Worm (Caenorhabditis elegans) whole organism, L1 larva: Measurements from ENCODE around the gene glr-2.

Experiments used
- C16A3.4 ChIP-seq: fragments of 150-350 bp; optimal IDR thresholded peaks from 2 replicates; lab custom pipeline; 2014; ENCODE audit warnings: missing biosample characterization, missing genetic modification characterization
- C34B4.2 ChIP-seq: sonication (generic microtip); optimal IDR thresholded peaks from 2 replicates; lab custom pipeline; 2017; ENCODE audit warnings: mild to moderate bottlenecking, missing genetic modification characterization, missing compliant biosample characterization
- aly-2 ChIP-seq: fragments of 150-350 bp; optimal IDR thresholded peaks from 2 replicates; lab custom pipeline; 2014; ENCODE audit warnings: missing biosample characterization, missing genetic modification characterization
- ama-1 ChIP-seq: fragments of 150-350 bp; optimal IDR thresholded peaks from 2 replicates; lab custom pipeline; 2014
- blmp-1 ChIP-seq: fragments of 150-350 bp; optimal IDR thresholded peaks from 2 replicates; lab custom pipeline; 2014; ENCODE audit warnings: missing biosample characterization, missing genetic modification characterization
- ceh-63 ChIP-seq: fragments of 200-800 bp; sonication (Bioruptor generic); optimal IDR thresholded peaks from 2 replicates; lab custom pipeline; 2018; ENCODE audit warnings: mild to moderate bottlenecking, missing genetic modification characterization, missing compliant biosample characterization
- ceh-8 ChIP-seq: fragments of 200-800 bp; sonication (Bioruptor generic); optimal IDR thresholded peaks from 2 replicates; lab custom pipeline; 2018; ENCODE audit warnings: mild to moderate bottlenecking, missing genetic modification characterization, moderate library complexity, missing compliant biosample characterization
- ceh-82 ChIP-seq, 3 experiments: fragments of 150-350 bp in 1 of 3; sonication (generic microtip) in 2 of 3; optimal IDR thresholded peaks; 2 replicates each; lab custom pipeline; 2014 to 2017; ENCODE audit warnings: missing biosample characterization in 3 of 3, missing genetic modification characterization in 3 of 3
- ceh-90 ChIP-seq: sonication (generic microtip); optimal IDR thresholded peaks from 2 replicates; lab custom pipeline; 2016; ENCODE audit warnings: missing genetic modification characterization, missing compliant biosample characterization
- ces-1 ChIP-seq: fragments of 150-350 bp; optimal IDR thresholded peaks from 2 replicates; lab custom pipeline; 2014; ENCODE audit warnings: missing biosample characterization, missing genetic modification reagents, missing genetic modification characterization
- dsc-1 ChIP-seq: sonication (generic microtip); optimal IDR thresholded peaks from 2 replicates; lab custom pipeline; 2016; ENCODE audit warnings: mild to moderate bottlenecking, missing genetic modification characterization, missing compliant biosample characterization
- efl-1 ChIP-seq, 4 experiments: fragments of 150-350 bp; optimal IDR thresholded peaks in 3 of 4; peaks in 1 of 4; 1 replicate in 1 of 4; 2 replicates in 3 of 4; lab custom pipeline; 2014; ENCODE audit warnings: missing biosample characterization in 2 of 4, missing genetic modification characterization in 2 of 4, missing genetic modification reagents in 2 of 4
- egl-27 ChIP-seq, 2 experiments: fragments of 150-350 bp in 1 of 2; sonication (generic microtip); optimal IDR thresholded peaks; 3 replicates each; lab custom pipeline; 2017 to 2018; ENCODE audit warnings: missing biosample characterization in 2 of 2, missing genetic modification characterization in 2 of 2, missing genetic modification reagents in 2 of 2
- ets-5 ChIP-seq: fragments of 200-800 bp; sonication (Bioruptor generic); IDR thresholded peaks from 2 replicates; pipeline ENCODE4 v1.3.6; 2022; ENCODE audit warnings: missing genetic modification characterization, missing compliant biosample characterization
- fkh-10 ChIP-seq: sonication (generic microtip); optimal IDR thresholded peaks from 2 replicates; lab custom pipeline; 2017; ENCODE audit warnings: missing biosample characterization, missing genetic modification reagents, missing genetic modification characterization
- fkh-4 ChIP-seq: sonication (generic microtip); optimal IDR thresholded peaks from 2 replicates; lab custom pipeline; 2016; ENCODE audit warnings: missing compliant biosample characterization, missing genetic modification characterization, borderline replicate concordance
- fkh-8 ChIP-seq: sonication (generic microtip); optimal IDR thresholded peaks from 2 replicates; lab custom pipeline; 2016; ENCODE audit warnings: mild to moderate bottlenecking, missing genetic modification characterization, missing compliant biosample characterization
- fos-1 ChIP-seq: fragments of 150-350 bp; optimal IDR thresholded peaks from 2 replicates; lab custom pipeline; 2014; ENCODE audit warnings: missing biosample characterization, missing genetic modification characterization
- hlh-17 ChIP-seq: fragments of 200-800 bp; sonication (Bioruptor generic); optimal IDR thresholded peaks from 2 replicates; lab custom pipeline; 2018; ENCODE audit warnings: missing genetic modification characterization, mild to moderate bottlenecking, missing compliant biosample characterization, moderate library complexity, borderline replicate concordance
- irx-1 ChIP-seq: sonication (generic microtip); optimal IDR thresholded peaks from 2 replicates; lab custom pipeline; 2016; ENCODE audit warnings: missing genetic modification characterization, missing compliant biosample characterization
- jun-1 ChIP-seq: fragments of 150-350 bp; optimal IDR thresholded peaks from 2 replicates; lab custom pipeline; 2014; ENCODE audit warnings: missing biosample characterization, missing genetic modification reagents, missing genetic modification characterization
- lin-13 ChIP-seq: fragments of 150-350 bp; optimal IDR thresholded peaks from 2 replicates; lab custom pipeline; 2014; ENCODE audit warnings: missing biosample characterization, missing genetic modification reagents, missing genetic modification characterization
- lin-14 ChIP-seq: fragments of 200-800 bp; sonication (Bioruptor generic); optimal IDR thresholded peaks from 2 replicates; lab custom pipeline; 2018; ENCODE audit warnings: mild to moderate bottlenecking, missing genetic modification characterization, moderate library complexity, missing compliant biosample characterization
- lin-15B ChIP-seq: fragments of 150-350 bp; sonication (generic microtip); optimal IDR thresholded peaks from 3 replicates; lab custom pipeline; 2014; ENCODE audit warnings: missing biosample characterization, missing genetic modification characterization
- lin-35 ChIP-seq, 2 experiments: fragments of 150-350 bp; optimal IDR thresholded peaks; 2 replicates each; lab custom pipeline; 2014; ENCODE audit warnings: missing biosample characterization in 2 of 2, missing genetic modification characterization in 2 of 2, missing genetic modification reagents in 2 of 2
- lsy-2 ChIP-seq, 2 experiments: fragments of 150-350 bp; optimal IDR thresholded peaks; 2 replicates each; lab custom pipeline; 2014; ENCODE audit warnings: missing biosample characterization in 2 of 2, missing genetic modification characterization in 2 of 2
- mab-9 ChIP-seq: fragments of 200-800 bp; sonication (Bioruptor generic); IDR thresholded peaks from 2 replicates; pipeline ENCODE4 v1.3.6; 2022; ENCODE audit warnings: missing genetic modification reagents, missing genetic modification characterization, missing compliant biosample characterization
- mep-1 ChIP-seq: fragments of 150-350 bp; optimal IDR thresholded peaks from 2 replicates; lab custom pipeline; 2014; ENCODE audit warnings: missing biosample characterization, missing genetic modification characterization
- nhr-11 ChIP-seq: fragments of 150-350 bp; optimal IDR thresholded peaks from 2 replicates; lab custom pipeline; 2014; ENCODE audit warnings: missing biosample characterization, missing genetic modification characterization
- nhr-19 ChIP-seq: fragments of 200-800 bp; sonication (Bioruptor generic); conservative IDR thresholded peaks from 2 replicates; pipeline ENCODE4 v1.3.6; 2022; ENCODE audit warnings: missing genetic modification characterization, missing compliant biosample characterization
- nhr-237 ChIP-seq: fragments of 150-350 bp; optimal IDR thresholded peaks from 2 replicates; lab custom pipeline; 2014; ENCODE audit warnings: missing biosample characterization, missing genetic modification characterization
- nhr-28 ChIP-seq: fragments of 150-350 bp; optimal IDR thresholded peaks from 2 replicates; lab custom pipeline; 2014; ENCODE audit warnings: missing biosample characterization, missing genetic modification characterization
- nhr-47 ChIP-seq: sonication (generic microtip); optimal IDR thresholded peaks from 2 replicates; lab custom pipeline; 2016; ENCODE audit warnings: mild to moderate bottlenecking, missing genetic modification characterization, moderate library complexity, missing compliant biosample characterization
- nhr-76 ChIP-seq: sonication (generic microtip); optimal IDR thresholded peaks from 2 replicates; lab custom pipeline; 2017; ENCODE audit warnings: missing biosample characterization, missing genetic modification characterization
- nhr-77 ChIP-seq: fragments of 150-350 bp; optimal IDR thresholded peaks from 2 replicates; lab custom pipeline; 2014; ENCODE audit warnings: missing biosample characterization, missing genetic modification characterization
- nhr-85 ChIP-seq: sonication (generic microtip); peaks from one replicate; lab custom pipeline; 2016; ENCODE audit warnings: missing genetic modification characterization, inconsistent platforms, missing compliant biosample characterization
- pax-3 ChIP-seq: fragments of 200-800 bp; sonication (Bioruptor generic); optimal IDR thresholded peaks from 2 replicates; lab custom pipeline; 2018; ENCODE audit warnings: mild to moderate bottlenecking, missing genetic modification characterization, moderate library complexity, missing compliant biosample characterization
- pqm-1 ChIP-seq: sonication (generic microtip); optimal IDR thresholded peaks from 3 replicates; lab custom pipeline; 2017; ENCODE audit warnings: missing biosample characterization, missing genetic modification characterization
- rnt-1 ChIP-seq: sonication (generic microtip); optimal IDR thresholded peaks from 2 replicates; lab custom pipeline; 2016; ENCODE audit warnings: mild to moderate bottlenecking, missing genetic modification characterization, moderate library complexity, missing compliant biosample characterization
- skn-1 ChIP-seq: fragments of 150-350 bp; optimal IDR thresholded peaks from 2 replicates; lab custom pipeline; 2014; ENCODE audit warnings: missing biosample characterization, missing genetic modification characterization
- snpc-4 ChIP-seq: fragments of 150-350 bp; optimal IDR thresholded peaks from 2 replicates; lab custom pipeline; 2014; ENCODE audit warnings: missing biosample characterization, missing genetic modification characterization
- snu-23 ChIP-seq: sonication (generic microtip); optimal IDR thresholded peaks from 2 replicates; lab custom pipeline; 2016; ENCODE audit warnings: missing genetic modification characterization, missing compliant biosample characterization
- sox-4 ChIP-seq: sonication (generic microtip); optimal IDR thresholded peaks from 2 replicates; lab custom pipeline; 2016; ENCODE audit warnings: missing genetic modification characterization, missing compliant biosample characterization
- sptf-1 ChIP-seq: fragments of 150-350 bp; optimal IDR thresholded peaks from 2 replicates; lab custom pipeline; 2014; ENCODE audit warnings: missing biosample characterization, missing genetic modification characterization
- sup-37 ChIP-seq: fragments of 200-800 bp; sonication (Bioruptor generic); optimal IDR thresholded peaks from 2 replicates; lab custom pipeline; 2018; ENCODE audit warnings: mild to moderate bottlenecking, missing genetic modification characterization, missing compliant biosample characterization
- tlp-1 ChIP-seq: fragments of 150-350 bp; optimal IDR thresholded peaks from 2 replicates; lab custom pipeline; 2014; ENCODE audit warnings: missing biosample characterization, missing genetic modification characterization
- unc-130 ChIP-seq: fragments of 150-350 bp; optimal IDR thresholded peaks from 2 replicates; lab custom pipeline; 2017; ENCODE audit warnings: missing biosample characterization, missing genetic modification characterization, inconsistent platforms
- unc-30 ChIP-seq: sonication (generic microtip); optimal IDR thresholded peaks from 2 replicates; lab custom pipeline; 2017; ENCODE audit warnings: missing biosample characterization, missing genetic modification characterization
- unc-62 ChIP-seq: fragments of 150-350 bp; optimal IDR thresholded peaks from 2 replicates; lab custom pipeline; 2014; ENCODE audit warnings: missing biosample characterization, missing genetic modification reagents, missing genetic modification characterization
- unc-86 ChIP-seq: sonication (generic microtip); optimal IDR thresholded peaks from 2 replicates; lab custom pipeline; 2016; ENCODE audit warnings: missing genetic modification characterization, missing compliant biosample characterization
- unc-98 ChIP-seq: fragments of 200-800 bp; sonication (Bioruptor generic); IDR thresholded peaks from 2 replicates; pipeline ENCODE4 v1.3.6; 2022; ENCODE audit warnings: missing genetic modification characterization, missing compliant biosample characterization
- vab-15 ChIP-seq: sonication (generic microtip); optimal IDR thresholded peaks from 2 replicates; lab custom pipeline; 2017; ENCODE audit warnings: missing genotype, mild to moderate bottlenecking, missing genetic modification characterization, missing compliant biosample characterization
- xbp-1 ChIP-seq: sonication (generic microtip); optimal IDR thresholded peaks from 2 replicates; lab custom pipeline; 2016; ENCODE audit warnings: missing genetic modification characterization, missing compliant biosample characterization
- zag-1 ChIP-seq: fragments of 150-350 bp; optimal IDR thresholded peaks from 2 replicates; lab custom pipeline; 2014; ENCODE audit warnings: missing biosample characterization, missing genetic modification characterization

Gene glr-2

ce11 chrIII:7153747-7154238 is 9.0 kb upstream of the glr-2 start, which contains the start of gene ogt-1:
ogt-1 (minus strand) TSS chrIII:7153797.
- TF ChIP-seq jun-1 (tag; lab: Kevin White, UChicago) (peak; percentile 68), blmp-1 (peak; percentile 69), ceh-90 (tag; lab: Kevin White, UChicago) (no peak), sup-37 (GFP tag; lab: Kevin White, UChicago) (no peak), unc-30 (no peak), lin-14 (GFP tag; lab: Kevin White, UChicago) (peak; percentile 97), fkh-10 (peak; percentile 61), ceh-82 (tag; optimal IDR thresholded peaks at IDR 0.05; lab: Kevin White, UChicago) (peak; percentile 57 to 89 (median 87)), dsc-1 (tag; lab: Kevin White, UChicago) (peak; percentile 33), fkh-8 (tag; lab: Kevin White, UChicago) (peak; percentile 46), nhr-47 (tag; lab: Kevin White, UChicago) (peak; percentile 83), nhr-76 (no peak), lin-35 (GFP tag; optimal IDR thresholded peaks at IDR 0.05; lab: Kevin White, UChicago) (peak; percentile 71 to 80), nhr-19 (peak; percentile 86), unc-86 (tag; lab: Kevin White, UChicago) (peak; percentile 72), snpc-4 (peak; percentile 76), egl-27 (tag; optimal IDR thresholded peaks at IDR 0.05; lab: Kevin White, UChicago) (peak; percentile 93 to 98), mep-1 (tag; lab: Kevin White, UChicago) (peak; percentile 93), mab-9 (GFP tag; lab: Robert Waterston, UW) (no peak), pax-3 (no peak), C34B4.2 (tag; lab: Kevin White, UChicago) (no peak), fkh-4 (tag; lab: Kevin White, UChicago) (no peak), unc-130 (tag; lab: Kevin White, UChicago) (no peak), ets-5 (GFP tag; lab: Robert Waterston, UW) (no peak), nhr-77 (tag; lab: Kevin White, UChicago) (peak; percentile 71), ces-1 (GFP tag; lab: Kevin White, UChicago) (no peak), efl-1 (optimal IDR thresholded peaks at IDR 0.05; lab: Kevin White, UChicago) (peak; percentile 83 to 91), efl-1 (GFP tag; optimal IDR thresholded peaks at IDR 0.05 in 1 of 2; lab: Kevin White, UChicago) (peak; percentile 61 to 94), ama-1 (lab: Kevin White, UChicago) (peak; percentile 84), sox-4 (no peak), hlh-17 (no peak), snu-23 (GFP tag; lab: Kevin White, UChicago) (peak; percentile 94), pqm-1 (tag; lab: Kevin White, UChicago) (no peak), lin-13 (GFP tag; lab: Kevin White, UChicago) (peak; percentile 82), sptf-1 (tag; lab: Kevin White, UChicago) (no peak), C16A3.4 (tag; lab: Kevin White, UChicago) (peak; percentile 69), fos-1 (tag; lab: Kevin White, UChicago) (peak; percentile 82), zag-1 (peak; percentile 39), tlp-1 (tag; lab: Kevin White, UChicago) (no peak), lin-15B (tag; lab: Kevin White, UChicago) (no peak), ceh-8 (GFP tag; lab: Kevin White, UChicago) (peak; percentile 67), irx-1 (tag; lab: Kevin White, UChicago) (peak; percentile 62), nhr-11 (tag; lab: Kevin White, UChicago) (peak; percentile 74), nhr-28 (tag; lab: Kevin White, UChicago) (no peak), vab-15 (tag; lab: Kevin White, UChicago) (no peak), aly-2 (peak; percentile 66), nhr-237 (peak; percentile 77), nhr-85 (peak; percentile 96), skn-1 (tag; lab: Kevin White, UChicago) (peak; percentile 56), xbp-1 (peak; percentile 80), unc-62 (GFP tag; lab: Kevin White, UChicago) (no peak), unc-98 (no peak), rnt-1 (tag; lab: Kevin White, UChicago) (peak; percentile 80), lsy-2 (tag; optimal IDR thresholded peaks at IDR 0.05; lab: Kevin White, UChicago) (peak; percentile 88 to 90), ceh-63 (GFP tag; lab: Kevin White, UChicago) (no peak)
